1 fruit fly cellular context compared by ENCODE assay signal in genomic region chr3R:31977548-31978133, dm6.
TF ChIP-seq lines count a peak whose summit lies in the region.

CG2003 (plus strand) TSS chr3R:31978121.

TF ChIP-seq in whole organism, embryonic, 481 proteins besides CTCF, POLR2A, EP300 and RAD21 (continued from another document and continues in another):
- peak; percentile 78 for TF ChIP-seq bab2 (GFP tag; optimal IDR thresholded peaks at IDR 0.05; lab: Kevin White, UChicago)
- TF ChIP-seq CG4360 (GFP tag; IDR thresholded peaks at IDR 0.05; lab: Robert Waterston, UW): no peak
- peak; percentile 14 for TF ChIP-seq sima (GFP tag; optimal IDR thresholded peaks at IDR 0.05; lab: Kevin White, UChicago)
- no peak for TF ChIP-seq fd102C (GFP tag; optimal IDR thresholded peaks at IDR 0.05; lab: Kevin White, UChicago)
- TF ChIP-seq CG10274 (GFP tag; optimal IDR thresholded peaks at IDR 0.05; lab: Kevin White, UChicago): peak; percentile 36
- peak; percentile 4 for TF ChIP-seq CG31365 (tag; optimal IDR thresholded peaks at IDR 0.05; lab: Kevin White, UChicago)
- no peak for TF ChIP-seq cad (GFP tag; optimal IDR thresholded peaks at IDR 0.05; lab: Kevin White, UChicago)
- TF ChIP-seq lov (optimal IDR thresholded peaks at IDR 0.05; lab: Kevin White, UChicago): no peak
- TF ChIP-seq lov (GFP tag; IDR thresholded peaks at IDR 0.05; lab: Robert Waterston, UW): 0 out of 3 replicates have a peak, but pooled peaks have one; percentile 11
- TF ChIP-seq CG18599 (GFP tag; optimal IDR thresholded peaks at IDR 0.05; lab: Kevin White, UChicago): peak; percentile 64
- no peak for TF ChIP-seq CG6791 (GFP tag; IDR thresholded peaks at IDR 0.05; lab: Robert Waterston, UW; ENCODE audit: partially characterized antibody)
- no peak for TF ChIP-seq CG13287 (GFP tag; IDR thresholded peaks at IDR 0.05; lab: Robert Waterston, UW; ENCODE audit: partially characterized antibody)
- peak; percentile 41 for TF ChIP-seq CG7987 (GFP tag; optimal IDR thresholded peaks at IDR 0.05; lab: Kevin White, UChicago)
- 0 out of 2 replicates have a peak, but pooled peaks have one; percentile 27 for TF ChIP-seq Doc2 (GFP tag; IDR thresholded peaks at IDR 0.05; lab: Robert Waterston, UW)
- peak; percentile 55; the same call in 2 of the 4 replicates for TF ChIP-seq Gug (GFP tag; IDR thresholded peaks at IDR 0.05; lab: Robert Waterston, UW)
- TF ChIP-seq CG4854 (GFP tag; optimal IDR thresholded peaks at IDR 0.05; lab: Kevin White, UChicago): peak; percentile 8
- TF ChIP-seq mirr (GFP tag; optimal IDR thresholded peaks at IDR 0.05; lab: Kevin White, UChicago): no peak
- TF ChIP-seq pzg (GFP tag; optimal IDR thresholded peaks at IDR 0.05; lab: Kevin White, UChicago): no peak
- peak; percentile 39 for TF ChIP-seq Fer1 (GFP tag; optimal IDR thresholded peaks at IDR 0.05; lab: Kevin White, UChicago)
- no peak for TF ChIP-seq pan (optimal IDR thresholded peaks at IDR 0.05; lab: Kevin White, UChicago)
- peak in 1 of 2 experiments; percentile 83 for TF ChIP-seq pan (GFP tag; optimal IDR thresholded peaks at IDR 0.05 in 1 of 2, IDR thresholded peaks at IDR 0.05 in 1 of 2)
- peak; percentile 77 for TF ChIP-seq Deaf1 (tag; optimal IDR thresholded peaks at IDR 0.05; lab: Kevin White, UChicago)
- no peak for TF ChIP-seq Atf3 (GFP tag; optimal IDR thresholded peaks at IDR 0.05; lab: Kevin White, UChicago)
- peak; percentile 76 for TF ChIP-seq tgo (GFP tag; IDR thresholded peaks at IDR 0.05; lab: Robert Waterston, UW)
- TF ChIP-seq pb (GFP tag; optimal IDR thresholded peaks at IDR 0.05; lab: Kevin White, UChicago): peak; percentile 64
- TF ChIP-seq croc (GFP tag; conservative IDR thresholded peaks at IDR 0.05; lab: Robert Waterston, UW): no peak; the same call in 2 of the 3 replicates
- TF ChIP-seq CG9932 (GFP tag; IDR thresholded peaks at IDR 0.05; lab: Robert Waterston, UW): peak; percentile 82
- TF ChIP-seq Sry-β (GFP tag; optimal IDR thresholded peaks at IDR 0.05; lab: Kevin White, UChicago): no peak
- TF ChIP-seq CG6683 (GFP tag; optimal IDR thresholded peaks at IDR 0.05; lab: Kevin White, UChicago): peak; percentile 3
- TF ChIP-seq ham (GFP tag; IDR thresholded peaks at IDR 0.05; lab: Robert Waterston, UW): no peak
- peak; percentile 55 for TF ChIP-seq CG18262 (tag; optimal IDR thresholded peaks at IDR 0.05; lab: Kevin White, UChicago)
- no peak for TF ChIP-seq gcm (GFP tag; optimal IDR thresholded peaks at IDR 0.05; lab: Kevin White, UChicago)
- TF ChIP-seq aop (GFP tag; IDR thresholded peaks at IDR 0.05; lab: Robert Waterston, UW): no peak
- peak; percentile 84 for TF ChIP-seq CG15269 (tag; optimal IDR thresholded peaks at IDR 0.05; lab: Kevin White, UChicago)
- TF ChIP-seq CG15073 (GFP tag; optimal IDR thresholded peaks at IDR 0.05; lab: Kevin White, UChicago): no peak
- TF ChIP-seq eyg (GFP tag; optimal IDR thresholded peaks at IDR 0.05; lab: Kevin White, UChicago): peak; percentile 34
- TF ChIP-seq twi (tag; optimal IDR thresholded peaks at IDR 0.05; lab: Kevin White, UChicago): no peak
- TF ChIP-seq ken (GFP tag; IDR thresholded peaks at IDR 0.05; lab: Robert Waterston, UW): no peak
- TF ChIP-seq chn (GFP tag; optimal IDR thresholded peaks at IDR 0.05; lab: Kevin White, UChicago): peak; percentile 12
- TF ChIP-seq sug (tag; optimal IDR thresholded peaks at IDR 0.05; lab: Kevin White, UChicago): no peak
- TF ChIP-seq CG6689 (GFP tag; IDR thresholded peaks at IDR 0.05; lab: Robert Waterston, UW): peak; percentile 73
- TF ChIP-seq slp2 (GFP tag; optimal IDR thresholded peaks at IDR 0.05; lab: Kevin White, UChicago): peak; percentile 71
- TF ChIP-seq MESR4 (GFP tag; optimal IDR thresholded peaks at IDR 0.05; lab: Kevin White, UChicago): no peak
- TF ChIP-seq CG17612 (GFP tag; IDR thresholded peaks at IDR 0.05; lab: Robert Waterston, UW): 0 out of 2 replicates have a peak, but pooled peaks have one; percentile 6
- no peak for TF ChIP-seq CG12744 (GFP tag; optimal IDR thresholded peaks at IDR 0.05; lab: Kevin White, UChicago)
- peak; percentile 51 for TF ChIP-seq Myb (GFP tag; optimal IDR thresholded peaks at IDR 0.05; lab: Kevin White, UChicago)
- TF ChIP-seq h (optimal IDR thresholded peaks at IDR 0.05; lab: Kevin White, UChicago): no peak
- no peak for TF ChIP-seq Hey (tag; optimal IDR thresholded peaks at IDR 0.05; lab: Kevin White, UChicago)
- no peak for TF ChIP-seq ewg (GFP tag; optimal IDR thresholded peaks at IDR 0.05; lab: Kevin White, UChicago)
- TF ChIP-seq dm (GFP tag; optimal IDR thresholded peaks at IDR 0.05; lab: Kevin White, UChicago): peak; percentile 4
- peak; percentile 38; the same call in 1 of the 2 replicates for TF ChIP-seq CG4404 (GFP tag; IDR thresholded peaks at IDR 0.05; lab: Robert Waterston, UW)
- TF ChIP-seq CG12942 (GFP tag; optimal IDR thresholded peaks at IDR 0.05; lab: Kevin White, UChicago): peak; percentile 16
- no peak for TF ChIP-seq CG17802 (tag; optimal IDR thresholded peaks at IDR 0.05; lab: Kevin White, UChicago)
- TF ChIP-seq prd (optimal IDR thresholded peaks at IDR 0.05; lab: Kevin White, UChicago): no peak
- peak; percentile 85 for TF ChIP-seq prd (GFP tag; IDR thresholded peaks at IDR 0.05; lab: Robert Waterston, UW)
- TF ChIP-seq grau (tag; optimal IDR thresholded peaks at IDR 0.05; lab: Kevin White, UChicago): peak; percentile 73
- TF ChIP-seq CG11247 (GFP tag; IDR thresholded peaks at IDR 0.05; lab: Robert Waterston, UW): peak; percentile 72
- TF ChIP-seq Dek (tag; optimal IDR thresholded peaks at IDR 0.05; lab: Kevin White, UChicago): peak; percentile 66
- peak; percentile 12 for TF ChIP-seq gcm2 (GFP tag; optimal IDR thresholded peaks at IDR 0.05; lab: Kevin White, UChicago)
- TF ChIP-seq CG4730 (GFP tag; IDR thresholded peaks at IDR 0.05; lab: Robert Waterston, UW): peak; percentile 28; the same call in 1 of the 2 replicates
- peak; percentile 44; the same call in 1 of the 2 replicates for TF ChIP-seq ttk (GFP tag; IDR thresholded peaks at IDR 0.05; lab: Robert Waterston, UW)
- TF ChIP-seq GATAe (GFP tag; conservative IDR thresholded peaks at IDR 0.05; lab: Robert Waterston, UW): 0 out of 2 replicates have a peak, but pooled peaks have one; percentile 32
- TF ChIP-seq az2 (GFP tag; optimal IDR thresholded peaks at IDR 0.05; lab: Kevin White, UChicago): peak; percentile 41
- peak; percentile 31 for TF ChIP-seq BtbVII (GFP tag; optimal IDR thresholded peaks at IDR 0.05; lab: Kevin White, UChicago)
- TF ChIP-seq esg (GFP tag; conservative IDR thresholded peaks at IDR 0.05; lab: Robert Waterston, UW): peak; percentile 65
- peak; percentile 59 for TF ChIP-seq CG17385 (GFP tag; optimal IDR thresholded peaks at IDR 0.05; lab: Kevin White, UChicago)
- TF ChIP-seq seq (GFP tag; IDR thresholded peaks at IDR 0.05; lab: Robert Waterston, UW): peak; percentile 77
- TF ChIP-seq sr (GFP tag; IDR thresholded peaks at IDR 0.05; lab: Robert Waterston, UW): no peak
- peak; percentile 56 for TF ChIP-seq jumu (GFP tag; optimal IDR thresholded peaks at IDR 0.05; lab: Kevin White, UChicago)
- TF ChIP-seq CG34224 (GFP tag; IDR thresholded peaks at IDR 0.05; lab: Robert Waterston, UW; ENCODE audit: partially characterized antibody): peak; percentile 60; the same call in 1 of the 3 replicates
- peak; percentile 62; the same call in 1 of the 2 replicates for TF ChIP-seq gsb (GFP tag; IDR thresholded peaks at IDR 0.05; lab: Robert Waterston, UW)
- TF ChIP-seq crc (GFP tag; optimal IDR thresholded peaks at IDR 0.05; lab: Kevin White, UChicago): no peak
- TF ChIP-seq vfl (GFP tag; optimal IDR thresholded peaks at IDR 0.05; lab: Kevin White, UChicago): peak; percentile 46
- no peak for TF ChIP-seq Ravus (GFP tag; IDR thresholded peaks at IDR 0.05; lab: Robert Waterston, UW)
- TF ChIP-seq CG30431 (GFP tag; optimal IDR thresholded peaks at IDR 0.05; lab: Kevin White, UChicago): peak; percentile 50
- TF ChIP-seq toy (GFP tag; IDR thresholded peaks at IDR 0.05; lab: Robert Waterston, UW): 0 out of 2 replicates have a peak, but pooled peaks have one; percentile 43
- no peak for TF ChIP-seq CG5180 (GFP tag; optimal IDR thresholded peaks at IDR 0.05; lab: Kevin White, UChicago)
- no peak for TF ChIP-seq HmgD (GFP tag; optimal IDR thresholded peaks at IDR 0.05; lab: Kevin White, UChicago)
- TF ChIP-seq salm (tag; optimal IDR thresholded peaks at IDR 0.05; lab: Kevin White, UChicago): no peak
- no peak for TF ChIP-seq CG12104 (GFP tag; optimal IDR thresholded peaks at IDR 0.05; lab: Kevin White, UChicago)
- peak; percentile 54 for TF ChIP-seq CG13424 (tag; optimal IDR thresholded peaks at IDR 0.05; lab: Kevin White, UChicago)
- TF ChIP-seq CG2116 (GFP tag; optimal IDR thresholded peaks at IDR 0.05; lab: Kevin White, UChicago): peak; percentile 6
- peak; percentile 52; the same call in 1 of the 3 replicates for TF ChIP-seq CG2889 (GFP tag; IDR thresholded peaks at IDR 0.05; lab: Robert Waterston, UW)
- no peak for TF ChIP-seq Max (GFP tag; optimal IDR thresholded peaks at IDR 0.05; lab: Kevin White, UChicago)
- TF ChIP-seq CG2875 (GFP tag; optimal IDR thresholded peaks at IDR 0.05; lab: Kevin White, UChicago): peak; percentile 8
- TF ChIP-seq exex (tag; optimal IDR thresholded peaks at IDR 0.05; lab: Kevin White, UChicago): peak; percentile 1
- TF ChIP-seq CG10321 (GFP tag; IDR thresholded peaks at IDR 0.05; lab: Robert Waterston, UW): no peak
- TF ChIP-seq Oli (tag; optimal IDR thresholded peaks at IDR 0.05; lab: Kevin White, UChicago): peak; percentile 76
- no peak for TF ChIP-seq inv (GFP tag; IDR thresholded peaks at IDR 0.05; lab: Robert Waterston, UW; ENCODE audit: partially characterized antibody)
- no peak for TF ChIP-seq CG7963 (GFP tag; IDR thresholded peaks at IDR 0.05; lab: Robert Waterston, UW; ENCODE audit: partially characterized antibody)
- peak; percentile 21 for TF ChIP-seq CG12299 (tag; optimal IDR thresholded peaks at IDR 0.05; lab: Kevin White, UChicago)
- peak; percentile 69 for TF ChIP-seq PHDP (tag; optimal IDR thresholded peaks at IDR 0.05; lab: Kevin White, UChicago)
- no peak for TF ChIP-seq ac (GFP tag; optimal IDR thresholded peaks at IDR 0.05; lab: Kevin White, UChicago)
- peak; percentile 51 for TF ChIP-seq Aef1 (GFP tag; IDR thresholded peaks at IDR 0.05; lab: Robert Waterston, UW)
- TF ChIP-seq ranshi (GFP tag; IDR thresholded peaks at IDR 0.05; lab: Robert Waterston, UW): no peak
- TF ChIP-seq sens (GFP tag; lab: Kevin White, UChicago): peak; percentile 82
- TF ChIP-seq Ets97D (GFP tag; optimal IDR thresholded peaks at IDR 0.05; lab: Kevin White, UChicago): no peak
- TF ChIP-seq CkIIα-i1 (GFP tag; IDR thresholded peaks at IDR 0.05; lab: Robert Waterston, UW): 0 out of 2 replicates have a peak, but pooled peaks have one; percentile 9
- TF ChIP-seq CG1832 (GFP tag; optimal IDR thresholded peaks at IDR 0.05; lab: Kevin White, UChicago): no peak
- no peak for TF ChIP-seq rib (GFP tag; IDR thresholded peaks at IDR 0.05; lab: Robert Waterston, UW)
- TF ChIP-seq disco-r (GFP tag; optimal IDR thresholded peaks at IDR 0.05; lab: Kevin White, UChicago): peak; percentile 31
- TF ChIP-seq Camta (GFP tag; optimal IDR thresholded peaks at IDR 0.05; lab: Kevin White, UChicago): peak; percentile 9
- peak; percentile 38; the same call in 1 of the 3 replicates for TF ChIP-seq CG11560 (tag; IDR thresholded peaks at IDR 0.05; lab: Robert Waterston, UW)
- peak; percentile 54; the same call in 1 of the 2 replicates for TF ChIP-seq HLH3B (GFP tag; IDR thresholded peaks at IDR 0.05; lab: Robert Waterston, UW)
- peak; percentile 76 for TF ChIP-seq pho (GFP tag; optimal IDR thresholded peaks at IDR 0.05; lab: Kevin White, UChicago)
- TF ChIP-seq Nf-YC (tag; optimal IDR thresholded peaks at IDR 0.05; lab: Kevin White, UChicago): no peak
- TF ChIP-seq fru (optimal IDR thresholded peaks at IDR 0.05; lab: Kevin White, UChicago): no peak
- TF ChIP-seq emc (GFP tag; optimal IDR thresholded peaks at IDR 0.05; lab: Kevin White, UChicago): peak; percentile 50
- TF ChIP-seq CG3838 (GFP tag; optimal IDR thresholded peaks at IDR 0.05; lab: Kevin White, UChicago): peak; percentile 57
- no peak for TF ChIP-seq ap (GFP tag; IDR thresholded peaks at IDR 0.05; lab: Robert Waterston, UW)
- TF ChIP-seq B-H2 (GFP tag; optimal IDR thresholded peaks at IDR 0.05; lab: Kevin White, UChicago): no peak
- TF ChIP-seq CG3065 (GFP tag; optimal IDR thresholded peaks at IDR 0.05; lab: Kevin White, UChicago): no peak
- no peak for TF ChIP-seq Bdp1 (GFP tag; optimal IDR thresholded peaks at IDR 0.05; lab: Kevin White, UChicago)
- peak; percentile 40 for TF ChIP-seq CG13296 (GFP tag; optimal IDR thresholded peaks at IDR 0.05; lab: Kevin White, UChicago)
- TF ChIP-seq CG17829 (tag; optimal IDR thresholded peaks at IDR 0.05; lab: Kevin White, UChicago): peak; percentile 14
- TF ChIP-seq lilli (GFP tag; optimal IDR thresholded peaks at IDR 0.05; lab: Kevin White, UChicago): peak; percentile 85
- peak; percentile 70 for TF ChIP-seq CG9215 (GFP tag; IDR thresholded peaks at IDR 0.05; lab: Robert Waterston, UW)
- TF ChIP-seq Meics (GFP tag; optimal IDR thresholded peaks at IDR 0.05; lab: Kevin White, UChicago): peak; percentile 72
- TF ChIP-seq CG9437 (GFP tag; optimal IDR thresholded peaks at IDR 0.05; lab: Kevin White, UChicago): peak; percentile 44
- no peak for TF ChIP-seq CG14860 (GFP tag; IDR thresholded peaks at IDR 0.05; lab: Robert Waterston, UW; ENCODE audit: partially characterized antibody)
- TF ChIP-seq ssp (GFP tag; IDR thresholded peaks at IDR 0.05; lab: Robert Waterston, UW): no peak
- TF ChIP-seq CG2712 (tag; optimal IDR thresholded peaks at IDR 0.05; lab: Kevin White, UChicago): peak; percentile 71
- no peak for TF ChIP-seq z (GFP tag; IDR thresholded peaks at IDR 0.05; lab: Robert Waterston, UW)
- TF ChIP-seq pnt (GFP tag; optimal IDR thresholded peaks at IDR 0.05; lab: Kevin White, UChicago): peak; percentile 66
- peak; percentile 64 for TF ChIP-seq NfI (GFP tag; optimal IDR thresholded peaks at IDR 0.05; lab: Kevin White, UChicago)
- peak; percentile 30; the same call in 1 of the 2 replicates for TF ChIP-seq CG17328 (GFP tag; IDR thresholded peaks at IDR 0.05; lab: Robert Waterston, UW)
- peak; percentile 63 for TF ChIP-seq CG32767 (GFP tag; IDR thresholded peaks at IDR 0.05; lab: Robert Waterston, UW)
- no peak for TF ChIP-seq CG4328 (GFP tag; optimal IDR thresholded peaks at IDR 0.05; lab: Kevin White, UChicago)
- TF ChIP-seq her (GFP tag; optimal IDR thresholded peaks at IDR 0.05; lab: Kevin White, UChicago): peak; percentile 73
- peak; percentile 82 for TF ChIP-seq CG14441 (GFP tag; IDR thresholded peaks at IDR 0.05; lab: Robert Waterston, UW)
- no peak for TF ChIP-seq CG34376 (GFP tag; optimal IDR thresholded peaks at IDR 0.05; lab: Kevin White, UChicago)
